Worm (Caenorhabditis elegans) whole organism, L1 larva: Measurements from ENCODE around the gene F42A10.9.

Experiments used
- ama-1 ChIP-seq: fragments of 150-350 bp; optimal IDR thresholded peaks from 2 replicates; lab custom pipeline; 2014
- dpl-1 ChIP-seq, 3 experiments: fragments of 150-350 bp in 2 of 3; sonication (generic microtip) in 1 of 3; optimal IDR thresholded peaks; 2 replicates each; lab custom pipeline; 2014 to 2017; ENCODE audit warnings: missing biosample characterization in 3 of 3, missing genetic modification characterization in 3 of 3, missing genetic modification reagents in 3 of 3
- efl-3 ChIP-seq: fragments of 200-800 bp; sonication (Bioruptor generic); optimal IDR thresholded peaks from 2 replicates; lab custom pipeline; 2018; ENCODE audit warnings: mild to moderate bottlenecking, missing genetic modification characterization, missing compliant biosample characterization
- lin-15B ChIP-seq: fragments of 150-350 bp; sonication (generic microtip); optimal IDR thresholded peaks from 3 replicates; lab custom pipeline; 2014; ENCODE audit warnings: missing biosample characterization, missing genetic modification characterization
- nhr-237 ChIP-seq: fragments of 150-350 bp; optimal IDR thresholded peaks from 2 replicates; lab custom pipeline; 2014; ENCODE audit warnings: missing biosample characterization, missing genetic modification characterization
- nhr-28 ChIP-seq: fragments of 150-350 bp; optimal IDR thresholded peaks from 2 replicates; lab custom pipeline; 2014; ENCODE audit warnings: missing biosample characterization, missing genetic modification characterization
- sox-4 ChIP-seq: sonication (generic microtip); optimal IDR thresholded peaks from 2 replicates; lab custom pipeline; 2016; ENCODE audit warnings: missing genetic modification characterization, missing compliant biosample characterization
- ztf-11 ChIP-seq, 2 experiments: sonication (generic microtip); optimal IDR thresholded peaks; 2 replicates each; lab custom pipeline; 2016 to 2017; ENCODE audit warnings: missing genetic modification characterization in 2 of 2, missing biosample characterization in 1 of 2, missing compliant biosample characterization in 1 of 2

DNA sequence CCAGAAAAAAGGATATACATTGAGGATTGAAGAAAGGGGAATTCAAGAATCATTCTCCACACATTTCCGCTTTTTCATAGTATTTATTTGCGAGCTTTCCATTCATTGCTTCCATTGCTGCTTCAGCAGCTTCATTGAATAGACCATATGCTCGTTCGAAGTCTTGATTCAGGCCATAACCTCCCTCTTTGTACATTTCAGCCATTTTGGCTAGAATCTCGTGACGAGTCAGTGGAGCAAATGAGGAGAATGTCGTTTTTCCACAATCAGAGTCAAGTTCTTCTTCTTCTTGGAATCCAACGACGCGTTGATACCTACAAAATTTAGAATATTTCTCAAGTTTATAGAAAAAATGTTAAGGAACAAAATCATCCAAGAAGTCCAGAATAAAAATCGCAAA lies 867 bp downstream of the F42A10.9 start:
- TF ChIP-seq ama-1 (lab: Kevin White, UChicago) = no peak
- no peak for TF ChIP-seq nhr-28
- TF ChIP-seq nhr-237 (tag; lab: Kevin White, UChicago) = no peak
- no peak for TF ChIP-seq lin-15B (tag; lab: Kevin White, UChicago)
- TF ChIP-seq sox-4 (tag; lab: Kevin White, UChicago) = no peak
- no peak for TF ChIP-seq efl-3 (GFP tag; lab: Kevin White, UChicago)
- TF ChIP-seq ztf-11 (tag; optimal IDR thresholded peaks at IDR 0.05; lab: Kevin White, UChicago) = no peak
- TF ChIP-seq dpl-1 (GFP tag; optimal IDR thresholded peaks at IDR 0.05; lab: Kevin White, UChicago) = no peak
